Fruit fly (Drosophila melanogaster) whole organism, prepupa: Measurements from ENCODE around the gene CG8206.

Experiments
- CG10669 ChIP-seq: fragments of 200-800 bp; sonication (Bioruptor generic); optimal IDR thresholded peaks from 3 replicates; lab custom pipeline; 2018; ENCODE audit warnings: missing biosample characterization, mild to moderate bottlenecking, missing genetic modification characterization, moderate library complexity
- CG11294 ChIP-seq: fragments of 200-800 bp; sonication (Bioruptor generic); IDR thresholded peaks from 2 replicates; pipeline ENCODE4 v1.3.6; 2022; ENCODE audit warnings: missing biosample characterization, missing genetic modification characterization
- CG11762 ChIP-seq: fragments of 200-800 bp; sonication (Bioruptor generic); optimal IDR thresholded peaks from 3 replicates; lab custom pipeline; 2016; ENCODE audit warnings: missing biosample characterization, missing genetic modification characterization; ENCODE audit not compliant: insufficient read depth
- CG11902 ChIP-seq: fragments of 200-800 bp; sonication (Bioruptor generic); optimal IDR thresholded peaks from 3 replicates; lab custom pipeline; 2016; ENCODE audit warnings: missing biosample characterization, missing genetic modification characterization
- CG15336 ChIP-seq: fragments of 200-800 bp; sonication (Bioruptor generic); IDR thresholded peaks from 2 replicates; pipeline ENCODE4 v1.3.6; 2022; ENCODE audit warnings: missing biosample characterization, missing genetic modification characterization
- CG16779 ChIP-seq: fragments of 200-800 bp; sonication (Bioruptor generic); optimal IDR thresholded peaks from 3 replicates; lab custom pipeline; 2017; ENCODE audit warnings: missing biosample characterization, mild to moderate bottlenecking, missing genetic modification characterization
- CG3032 ChIP-seq: fragments of 200-800 bp; optimal IDR thresholded peaks from 2 replicates; lab custom pipeline; 2019; ENCODE audit warnings: missing biosample characterization, mild to moderate bottlenecking, missing genetic modification characterization, moderate library complexity
- CG34406 ChIP-seq: fragments of 200-800 bp; sonication (Bioruptor generic); optimal IDR thresholded peaks from 3 replicates; lab custom pipeline; 2016; ENCODE audit warnings: missing biosample characterization, missing genetic modification characterization
- CG4318 ChIP-seq: fragments of 200-800 bp; sonication (Bioruptor generic); optimal IDR thresholded peaks from 3 replicates; lab custom pipeline; 2017; ENCODE audit warnings: missing biosample characterization, mild to moderate bottlenecking, missing genetic modification characterization
- CG6163 ChIP-seq: fragments of 200-800 bp; sonication (Bioruptor generic); IDR thresholded peaks from 3 replicates; pipeline ENCODE4 v1.3.6; 2022; ENCODE audit warnings: missing biosample characterization, missing genetic modification characterization
- CG6276 ChIP-seq: fragments of 200-800 bp; sonication (Bioruptor generic); optimal IDR thresholded peaks from 2 replicates; lab custom pipeline; 2017; ENCODE audit warnings: missing biosample characterization, mild to moderate bottlenecking, missing genetic modification characterization
- CG6792 ChIP-seq: fragments of 200-800 bp; sonication (Bioruptor generic); optimal IDR thresholded peaks from 3 replicates; lab custom pipeline; 2016; ENCODE audit warnings: missing biosample characterization, missing genetic modification characterization
- CG6854 ChIP-seq: fragments of 200-800 bp; sonication (Bioruptor generic); optimal IDR thresholded peaks from 2 replicates; lab custom pipeline; 2017; ENCODE audit warnings: missing biosample characterization, mild to moderate bottlenecking, missing genetic modification characterization
- CG7368 ChIP-seq: fragments of 200-800 bp; sonication (Bioruptor generic); optimal IDR thresholded peaks from 3 replicates; lab custom pipeline; 2016; ENCODE audit warnings: missing biosample characterization, missing genetic modification characterization
- CG8119 ChIP-seq: fragments of 200-800 bp; sonication (Bioruptor generic); IDR thresholded peaks from 3 replicates; pipeline ENCODE4 v1.3.6; 2022; ENCODE audit warnings: missing biosample characterization, missing genetic modification characterization
- CG8319 ChIP-seq: fragments of 200-800 bp; sonication (Bioruptor generic); optimal IDR thresholded peaks from 3 replicates; lab custom pipeline; 2016; ENCODE audit warnings: missing biosample characterization, missing genetic modification characterization
- CG8632 ChIP-seq: fragments of 200-800 bp; sonication (Bioruptor generic); optimal IDR thresholded peaks from 3 replicates; lab custom pipeline; 2016; ENCODE audit warnings: missing biosample characterization, missing genetic modification characterization
- Eip78C ChIP-seq: fragments of 200-800 bp; sonication (Bioruptor generic); peaks from one replicate; lab custom pipeline; 2016; ENCODE audit warnings: missing biosample characterization, missing genetic modification characterization
- Ets21C ChIP-seq: fragments of 200-800 bp; sonication (Bioruptor generic); optimal IDR thresholded peaks from 3 replicates; lab custom pipeline; 2016; ENCODE audit warnings: missing biosample characterization, missing genetic modification characterization
- Hr39 ChIP-seq: fragments of 200-800 bp; sonication (Bioruptor generic); optimal IDR thresholded peaks from 2 replicates; lab custom pipeline; 2016; ENCODE audit warnings: missing biosample characterization, missing genetic modification characterization
- Lpt ChIP-seq: fragments of 200-800 bp; sonication (Bioruptor generic); optimal IDR thresholded peaks from 3 replicates; lab custom pipeline; 2016; ENCODE audit warnings: missing biosample characterization, missing genetic modification characterization
- Sox102F ChIP-seq: fragments of 200-800 bp; sonication (Bioruptor generic); optimal IDR thresholded peaks from 2 replicates; lab custom pipeline; 2016; ENCODE audit warnings: missing biosample characterization, mild to moderate bottlenecking, missing genetic modification characterization
- Sox14 ChIP-seq: fragments of 200-800 bp; sonication (Bioruptor generic); optimal IDR thresholded peaks from 3 replicates; lab custom pipeline; 2016; ENCODE audit warnings: missing biosample characterization, missing genetic modification characterization
- Sox15 ChIP-seq: fragments of 200-800 bp; sonication (Bioruptor generic); optimal IDR thresholded peaks from 3 replicates; lab custom pipeline; 2016; ENCODE audit warnings: missing biosample characterization, missing genetic modification characterization
- achi ChIP-seq: fragments of 200-800 bp; sonication (Bioruptor generic); optimal IDR thresholded peaks from 3 replicates; lab custom pipeline; 2016; ENCODE audit warnings: missing biosample characterization, missing genetic modification characterization
- acj6 ChIP-seq: fragments of 200-800 bp; sonication (Bioruptor generic); optimal IDR thresholded peaks from 3 replicates; lab custom pipeline; 2016; ENCODE audit warnings: missing biosample characterization, missing genetic modification characterization
- dsx ChIP-seq: fragments of 200-800 bp; optimal IDR thresholded peaks from 3 replicates; lab custom pipeline; 2019; ENCODE audit warnings: missing biosample characterization, mild to moderate bottlenecking, missing genetic modification characterization, moderate library complexity; ENCODE audit not compliant: poor library complexity, severe bottlenecking
- esn ChIP-seq: fragments of 200-800 bp; sonication (Bioruptor generic); optimal IDR thresholded peaks from 2 replicates; lab custom pipeline; 2016; ENCODE audit warnings: missing biosample characterization, mild to moderate bottlenecking, missing genetic modification characterization, moderate library complexity
- fd85E ChIP-seq: fragments of 200-800 bp; sonication (Bioruptor generic); optimal IDR thresholded peaks from 3 replicates; lab custom pipeline; 2016; ENCODE audit warnings: missing biosample characterization, missing genetic modification characterization
- fkh ChIP-seq: fragments of 200-800 bp; sonication (Bioruptor generic); optimal IDR thresholded peaks from 3 replicates; lab custom pipeline; 2017; ENCODE audit warnings: missing biosample characterization, mild to moderate bottlenecking, missing genetic modification characterization, moderate library complexity
- lz ChIP-seq: fragments of 200-800 bp; sonication (Bioruptor generic); optimal IDR thresholded peaks from 3 replicates; lab custom pipeline; 2016; ENCODE audit warnings: missing biosample characterization, missing genetic modification characterization
- net ChIP-seq: fragments of 200-800 bp; sonication (Bioruptor generic); optimal IDR thresholded peaks from 3 replicates; lab custom pipeline; 2016; ENCODE audit warnings: missing biosample characterization, missing genetic modification characterization
- spab ChIP-seq: fragments of 200-800 bp; sonication (Bioruptor generic); optimal IDR thresholded peaks from 2 replicates; lab custom pipeline; 2017; ENCODE audit warnings: missing biosample characterization, mild to moderate bottlenecking, missing genetic modification characterization, missing genetic modification reagents
- svp ChIP-seq: fragments of 200-800 bp; sonication (Bioruptor generic); peaks from one replicate; lab custom pipeline; 2016; ENCODE audit warnings: missing biosample characterization, missing genetic modification characterization
- vri ChIP-seq: fragments of 200-800 bp; sonication (Bioruptor generic); optimal IDR thresholded peaks from 3 replicates; lab custom pipeline; 2016; ENCODE audit warnings: missing biosample characterization, mild to moderate bottlenecking, missing genetic modification characterization

CG8206 gene

DNA sequence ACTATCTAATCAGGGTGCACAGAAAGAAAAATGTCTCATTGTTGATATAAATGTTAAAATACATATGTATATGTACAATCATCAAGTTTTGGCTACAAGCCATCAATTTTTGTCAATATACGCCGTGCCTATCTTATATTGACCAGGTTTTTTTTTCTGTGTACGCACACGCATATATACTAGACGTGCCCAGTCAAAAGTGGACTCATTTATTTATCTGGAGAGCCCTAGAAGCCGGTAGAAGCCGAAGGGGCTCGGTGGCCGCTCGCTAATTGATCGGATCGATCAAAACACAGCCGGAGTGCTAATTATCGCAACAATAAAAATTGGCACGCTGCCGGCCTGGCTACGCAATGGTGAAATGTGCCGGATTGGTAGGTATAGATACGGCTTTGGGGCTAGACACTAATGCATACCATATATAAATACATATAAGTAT is 1.3 kb downstream of the CG8206 start (continued):
- no peak for TF ChIP-seq spab (GFP tag; lab: Kevin White, UChicago)
- TF ChIP-seq CG6276 (GFP tag; lab: Kevin White, UChicago): no peak
- peak; percentile 60 for TF ChIP-seq Hr39 (GFP tag; lab: Kevin White, UChicago)
- TF ChIP-seq CG11902 (GFP tag; lab: Kevin White, UChicago): peak; percentile 23
- peak; percentile 87 for TF ChIP-seq svp (GFP tag; lab: Kevin White, UChicago)
- no peak for TF ChIP-seq fd85E
- peak; percentile 71 for TF ChIP-seq esn (GFP tag; lab: Kevin White, UChicago)
- peak; percentile 10 for TF ChIP-seq CG3032 (tag; lab: Kevin White, UChicago)
- TF ChIP-seq CG6792 (GFP tag; lab: Kevin White, UChicago): peak; percentile 45
- peak; percentile 52 for TF ChIP-seq Ets21C
- peak; percentile 4 for TF ChIP-seq dsx
- peak; percentile 69 for TF ChIP-seq CG6163
- peak; percentile 56; the same call in 2 of the 3 replicates for TF ChIP-seq CG8119 (GFP tag; lab: Robert Waterston, UW)
- TF ChIP-seq CG10669 (GFP tag; lab: Kevin White, UChicago): no peak
- peak; percentile 40 for TF ChIP-seq achi (GFP tag; lab: Kevin White, UChicago)
- no peak for TF ChIP-seq CG16779
- TF ChIP-seq Lpt (GFP tag; lab: Kevin White, UChicago): peak; percentile 18
- peak; percentile 63 for TF ChIP-seq Sox14 (GFP tag; lab: Kevin White, UChicago)
- TF ChIP-seq acj6: peak; percentile 50
- TF ChIP-seq CG7368 (GFP tag; lab: Kevin White, UChicago): no peak
- TF ChIP-seq CG11762 (GFP tag; lab: Kevin White, UChicago): no peak
- no peak for TF ChIP-seq CG8319 (GFP tag; lab: Kevin White, UChicago)
- TF ChIP-seq Sox102F: peak; percentile 56
- no peak for TF ChIP-seq Sox15 (GFP tag; lab: Kevin White, UChicago)
- TF ChIP-seq lz (GFP tag; lab: Kevin White, UChicago): peak; percentile 67
- peak; percentile 36 for TF ChIP-seq CG34406 (GFP tag; lab: Kevin White, UChicago)
- no peak for TF ChIP-seq CG6854

dm6 chrX:15740881-15741280 is 1.9 kb downstream of the CG8206 start:
- TF ChIP-seq CG8632 (GFP tag; lab: Kevin White, UChicago): no peak
- 0 out of 2 replicates have a peak, but pooled peaks have one; percentile 6 for TF ChIP-seq CG15336 (GFP tag; lab: Robert Waterston, UW)
- TF ChIP-seq svp (GFP tag; lab: Kevin White, UChicago): peak; percentile 47
- no peak for TF ChIP-seq Sox15 (GFP tag; lab: Kevin White, UChicago)
- TF ChIP-seq fkh (GFP tag; lab: Kevin White, UChicago): no peak
- no peak for TF ChIP-seq lz (GFP tag; lab: Kevin White, UChicago)
- no peak for TF ChIP-seq CG4318 (GFP tag; lab: Kevin White, UChicago)
- no peak for TF ChIP-seq CG3032 (tag; lab: Kevin White, UChicago)
- TF ChIP-seq net (GFP tag; lab: Kevin White, UChicago): no peak
- no peak for TF ChIP-seq CG11294 (GFP tag; lab: Robert Waterston, UW)
- TF ChIP-seq vri (GFP tag; lab: Kevin White, UChicago): no peak
- TF ChIP-seq CG7368 (GFP tag; lab: Kevin White, UChicago): no peak
- TF ChIP-seq Eip78C (GFP tag; lab: Kevin White, UChicago): no peak

- no peak for TF ChIP-seq CG8632 (GFP tag; lab: Kevin White, UChicago)
- peak; percentile 46 for TF ChIP-seq Eip78C (GFP tag; lab: Kevin White, UChicago)
- TF ChIP-seq Ets21C: peak; percentile 7
- no peak for TF ChIP-seq CG8319 (GFP tag; lab: Kevin White, UChicago)
- peak; percentile 20 for TF ChIP-seq lz (GFP tag; lab: Kevin White, UChicago)
- no peak for TF ChIP-seq vri (GFP tag; lab: Kevin White, UChicago)
- TF ChIP-seq CG3032 (tag; lab: Kevin White, UChicago): peak; percentile 7
Observed at dm6 chrX:15745905-15746681, 7.1 kb downstream of the CG8206 start, which contains the start of the genes CG8944 and CCT6. Gene CG8944 (minus strand): TSS chrX:15746231. Gene CCT6 (plus strand): TSS chrX:15746648.
